In genomic region chr3L:4122185-4122767, dm6 we compare ENCODE assay signal across 5 fruit fly cellular contexts.
TF ChIP-seq lines count a peak whose summit lies in the region.

Gene Chd64 (minus strand): TSS chr3L:4122388.

- TF ChIP-seq CTCF in whole organism, embryonic (GFP tag; optimal IDR thresholded peaks at IDR 0.05; lab: Kevin White, UChicago): no peak

TF ChIP-seq in whole organism, adult, 20 proteins besides CTCF, POLR2A, EP300 and RAD21 (continues in another document):
- peak; percentile 53 for TF ChIP-seq CG7045 (GFP tag; optimal IDR thresholded peaks at IDR 0.05; lab: Kevin White, UChicago)
- TF ChIP-seq ovo (GFP tag; optimal IDR thresholded peaks at IDR 0.05; lab: Kevin White, UChicago): peak; percentile 55
- TF ChIP-seq pad (GFP tag; optimal IDR thresholded peaks at IDR 0.05; lab: Kevin White, UChicago): peak; percentile 59
- TF ChIP-seq CG12768 (GFP tag; optimal IDR thresholded peaks at IDR 0.05; lab: Kevin White, UChicago): peak; percentile 84
- TF ChIP-seq CG11617 (GFP tag; optimal IDR thresholded peaks at IDR 0.05; lab: Kevin White, UChicago): peak; percentile 25
- TF ChIP-seq Crg-1 (GFP tag; optimal IDR thresholded peaks at IDR 0.05; lab: Kevin White, UChicago): peak; percentile 75
- peak; percentile 80 for TF ChIP-seq bab1 (GFP tag; optimal IDR thresholded peaks at IDR 0.05; lab: Kevin White, UChicago)
- TF ChIP-seq Hr96 (GFP tag; optimal IDR thresholded peaks at IDR 0.05; lab: Kevin White, UChicago): peak; percentile 72
- peak; percentile 56 for TF ChIP-seq tj (GFP tag; optimal IDR thresholded peaks at IDR 0.05; lab: Kevin White, UChicago)
- no peak for TF ChIP-seq cnc (optimal IDR thresholded peaks at IDR 0.05; lab: Kevin White, UChicago)
- TF ChIP-seq toe (GFP tag; optimal IDR thresholded peaks at IDR 0.05; lab: Kevin White, UChicago): no peak
- peak; percentile 1 for TF ChIP-seq Clk (GFP tag; optimal IDR thresholded peaks at IDR 0.05; lab: Kevin White, UChicago)
- TF ChIP-seq kay (GFP tag; lab: Kevin White, UChicago; ENCODE audit: borderline replicate concordance): peak; percentile 96
- TF ChIP-seq CG7101 (tag; optimal IDR thresholded peaks at IDR 0.05; lab: Kevin White, UChicago): peak; percentile 83
- TF ChIP-seq CG33017 (tag; optimal IDR thresholded peaks at IDR 0.05; lab: Kevin White, UChicago): peak; percentile 78
- TF ChIP-seq CG1620 (GFP tag; optimal IDR thresholded peaks at IDR 0.05; lab: Kevin White, UChicago): peak; percentile 45
- peak; percentile 55 for TF ChIP-seq CG14711 (tag; optimal IDR thresholded peaks at IDR 0.05; lab: Kevin White, UChicago)
- TF ChIP-seq Mnt (GFP tag; optimal IDR thresholded peaks at IDR 0.05; lab: Kevin White, UChicago): peak; percentile 68

TF ChIP-seq in whole organism, embryonic, 481 proteins besides CTCF, POLR2A, EP300 and RAD21 (continues in another document):
- TF ChIP-seq lab (GFP tag; optimal IDR thresholded peaks at IDR 0.05; lab: Kevin White, UChicago): peak; percentile 84
- TF ChIP-seq CG1792 (GFP tag; optimal IDR thresholded peaks at IDR 0.05; lab: Kevin White, UChicago): peak; percentile 5
- TF ChIP-seq ssp (GFP tag; IDR thresholded peaks at IDR 0.05; lab: Robert Waterston, UW): no peak
- TF ChIP-seq CG4404 (GFP tag; IDR thresholded peaks at IDR 0.05; lab: Robert Waterston, UW): no peak
- TF ChIP-seq jigr1 (GFP tag; IDR thresholded peaks at IDR 0.05; lab: Robert Waterston, UW): no peak
- TF ChIP-seq CG5953 (GFP tag; IDR thresholded peaks at IDR 0.05; lab: Robert Waterston, UW): no peak
- TF ChIP-seq ash1 (GFP tag; optimal IDR thresholded peaks at IDR 0.05; lab: Kevin White, UChicago): peak; percentile 8
- peak; percentile 10 for TF ChIP-seq MESR4 (GFP tag; optimal IDR thresholded peaks at IDR 0.05; lab: Kevin White, UChicago)
- no peak for TF ChIP-seq CG31388 (GFP tag; optimal IDR thresholded peaks at IDR 0.05; lab: Kevin White, UChicago)
- TF ChIP-seq NC2α (GFP tag; optimal IDR thresholded peaks at IDR 0.05; lab: Kevin White, UChicago): no peak
- peak; percentile 24 for TF ChIP-seq Asciz (GFP tag; optimal IDR thresholded peaks at IDR 0.05; lab: Kevin White, UChicago)
- TF ChIP-seq Hr78 (GFP tag; optimal IDR thresholded peaks at IDR 0.05; lab: Kevin White, UChicago): peak in 1 of 2 experiments; percentile 64
- peak; percentile 33; the same call in 1 of the 2 replicates for TF ChIP-seq CG10959 (GFP tag; IDR thresholded peaks at IDR 0.05; lab: Robert Waterston, UW)
- no peak for TF ChIP-seq CG17361 (GFP tag; IDR thresholded peaks at IDR 0.05; lab: Robert Waterston, UW)
- TF ChIP-seq CG12769 (tag; optimal IDR thresholded peaks at IDR 0.05; lab: Kevin White, UChicago): peak; percentile 93
- TF ChIP-seq CG7372 (GFP tag; IDR thresholded peaks at IDR 0.05; lab: Robert Waterston, UW): no peak
- TF ChIP-seq CG18599 (GFP tag; optimal IDR thresholded peaks at IDR 0.05; lab: Kevin White, UChicago): peak; percentile 82
- TF ChIP-seq Jarid2 (GFP tag; optimal IDR thresholded peaks at IDR 0.05; lab: Kevin White, UChicago): peak; percentile 90
- no peak for TF ChIP-seq CkIIα-i1 (GFP tag; IDR thresholded peaks at IDR 0.05; lab: Robert Waterston, UW)

TF ChIP-seq in whole organism, prepupa, 60 proteins besides CTCF, POLR2A, EP300 and RAD21 (continues in another document):
- no peak for TF ChIP-seq CG8319 (GFP tag; optimal IDR thresholded peaks at IDR 0.05; lab: Kevin White, UChicago)
- TF ChIP-seq CG32006 (GFP tag; optimal IDR thresholded peaks at IDR 0.05; lab: Kevin White, UChicago): no peak
- peak; percentile 21 for TF ChIP-seq CG7368 (GFP tag; optimal IDR thresholded peaks at IDR 0.05; lab: Kevin White, UChicago)
- no peak for TF ChIP-seq net (GFP tag; optimal IDR thresholded peaks at IDR 0.05; lab: Kevin White, UChicago)
- TF ChIP-seq CG10631 (GFP tag; optimal IDR thresholded peaks at IDR 0.05; lab: Kevin White, UChicago): no peak
- no peak for TF ChIP-seq Gug (GFP tag; IDR thresholded peaks at IDR 0.05; lab: Robert Waterston, UW)
- TF ChIP-seq pdm3 (GFP tag; optimal IDR thresholded peaks at IDR 0.05; lab: Kevin White, UChicago): no peak
- TF ChIP-seq eg (GFP tag; IDR thresholded peaks at IDR 0.05; lab: Robert Waterston, UW): peak; percentile 64; the same call in 2 of the 3 replicates
- no peak for TF ChIP-seq CG10669 (GFP tag; optimal IDR thresholded peaks at IDR 0.05; lab: Kevin White, UChicago)
- TF ChIP-seq Sox15 (GFP tag; optimal IDR thresholded peaks at IDR 0.05; lab: Kevin White, UChicago): no peak
- no peak for TF ChIP-seq CG9139 (GFP tag; optimal IDR thresholded peaks at IDR 0.05; lab: Kevin White, UChicago)
- no peak for TF ChIP-seq Hr39 (GFP tag; optimal IDR thresholded peaks at IDR 0.05; lab: Kevin White, UChicago)
- no peak for TF ChIP-seq Blimp-1 (GFP tag; optimal IDR thresholded peaks at IDR 0.05; lab: Kevin White, UChicago)
- TF ChIP-seq CG31627 (GFP tag; optimal IDR thresholded peaks at IDR 0.05; lab: Kevin White, UChicago): no peak
- peak; percentile 76 for TF ChIP-seq CG6854 (GFP tag; optimal IDR thresholded peaks at IDR 0.05; lab: Kevin White, UChicago)
- TF ChIP-seq CG11902 (GFP tag; optimal IDR thresholded peaks at IDR 0.05; lab: Kevin White, UChicago): no peak
- TF ChIP-seq Ets96B (tag; optimal IDR thresholded peaks at IDR 0.05; lab: Kevin White, UChicago): no peak
- TF ChIP-seq Eip78C (GFP tag; lab: Kevin White, UChicago): peak; percentile 68
- TF ChIP-seq CG11762 (GFP tag; optimal IDR thresholded peaks at IDR 0.05; lab: Kevin White, UChicago; ENCODE audit: insufficient read depth): no peak
- TF ChIP-seq CG15336 (GFP tag; IDR thresholded peaks at IDR 0.05; lab: Robert Waterston, UW): no peak

TF ChIP-seq in whole organism, pupa, 21 proteins besides CTCF, POLR2A, EP300 and RAD21:
- no peak for TF ChIP-seq D1 (tag; optimal IDR thresholded peaks at IDR 0.05; lab: Kevin White, UChicago)
- TF ChIP-seq CG17806 (tag; optimal IDR thresholded peaks at IDR 0.05; lab: Kevin White, UChicago): no peak
- TF ChIP-seq gl (tag; optimal IDR thresholded peaks at IDR 0.05; lab: Kevin White, UChicago): no peak
- peak; percentile 60 for TF ChIP-seq Snoo (tag; optimal IDR thresholded peaks at IDR 0.05; lab: Kevin White, UChicago)
- TF ChIP-seq CG9948 (tag; optimal IDR thresholded peaks at IDR 0.05; lab: Kevin White, UChicago): no peak
- peak; percentile 37; the same call in 1 of the 2 replicates for TF ChIP-seq CG12605 (GFP tag; IDR thresholded peaks at IDR 0.05; lab: Robert Waterston, UW)
- TF ChIP-seq CG32121 (GFP tag; IDR thresholded peaks at IDR 0.05; lab: Robert Waterston, UW): peak; percentile 27; the same call in 1 of the 2 replicates
- peak; percentile 45 for TF ChIP-seq EcR (GFP tag; optimal IDR thresholded peaks at IDR 0.05; lab: Kevin White, UChicago)
- TF ChIP-seq CG8301 (tag; optimal IDR thresholded peaks at IDR 0.05; lab: Kevin White, UChicago): no peak
- no peak for TF ChIP-seq CG8159 (tag; optimal IDR thresholded peaks at IDR 0.05; lab: Kevin White, UChicago)
- no peak for TF ChIP-seq Pif1A (GFP tag; optimal IDR thresholded peaks at IDR 0.05; lab: Kevin White, UChicago)
- TF ChIP-seq CG34367 (tag; optimal IDR thresholded peaks at IDR 0.05; lab: Kevin White, UChicago): no peak
- no peak for TF ChIP-seq CG10348 (GFP tag; IDR thresholded peaks at IDR 0.05; lab: Robert Waterston, UW)
- no peak for TF ChIP-seq rn (GFP tag; IDR thresholded peaks at IDR 0.05; lab: Robert Waterston, UW)
- TF ChIP-seq Pif1B (GFP tag; optimal IDR thresholded peaks at IDR 0.05; lab: Kevin White, UChicago): no peak
- no peak for TF ChIP-seq CG13204 (GFP tag; optimal IDR thresholded peaks at IDR 0.05; lab: Kevin White, UChicago)
- peak; percentile 3 for TF ChIP-seq CG15710 (tag; optimal IDR thresholded peaks at IDR 0.05; lab: Kevin White, UChicago)
- TF ChIP-seq CG14655 (GFP tag; optimal IDR thresholded peaks at IDR 0.05; lab: Kevin White, UChicago): no peak
- peak; percentile 53; the same call in 1 of the 3 replicates for TF ChIP-seq CG4496 (GFP tag; IDR thresholded peaks at IDR 0.05; lab: Robert Waterston, UW)
- TF ChIP-seq Ets98B (GFP tag; IDR thresholded peaks at IDR 0.05; lab: Robert Waterston, UW): peak; percentile 45; the same call in 1 of the 2 replicates
- TF ChIP-seq fd96Ca (GFP tag; IDR thresholded peaks at IDR 0.05; lab: Robert Waterston, UW): peak; percentile 64; the same call in 1 of the 3 replicates

TF ChIP-seq in whole organism, wandering third instar larva, 38 proteins besides CTCF, POLR2A, EP300 and RAD21 (continues in another document):
- TF ChIP-seq Hr78 (GFP tag; optimal IDR thresholded peaks at IDR 0.05; lab: Kevin White, UChicago) (no peak), psq (GFP tag; optimal IDR thresholded peaks at IDR 0.05; lab: Kevin White, UChicago) (peak; percentile 54), fru (GFP tag; optimal IDR thresholded peaks at IDR 0.05; lab: Kevin White, UChicago) (peak; percentile 78), jim (GFP tag; optimal IDR thresholded peaks at IDR 0.05; lab: Kevin White, UChicago) (no peak), brk (GFP tag; optimal IDR thresholded peaks at IDR 0.05; lab: Kevin White, UChicago) (peak; percentile 69), Rel (GFP tag; optimal IDR thresholded peaks at IDR 0.05; lab: Kevin White, UChicago) (peak; percentile 84), Rel (tag; optimal IDR thresholded peaks at IDR 0.05; lab: Kevin White, UChicago) (peak; percentile 71), GATAd (GFP tag; optimal IDR thresholded peaks at IDR 0.05; lab: Kevin White, UChicago) (no peak), h (GFP tag; optimal IDR thresholded peaks at IDR 0.05; lab: Kevin White, UChicago) (peak; percentile 78), Dfd (GFP tag; optimal IDR thresholded peaks at IDR 0.05; lab: Kevin White, UChicago) (no peak), woc (GFP tag; optimal IDR thresholded peaks at IDR 0.05; lab: Kevin White, UChicago) (peak; percentile 58), Vsx2 (GFP tag; optimal IDR thresholded peaks at IDR 0.05; lab: Kevin White, UChicago; ENCODE audit: partially characterized antibody) (peak; percentile 79), CG32264 (GFP tag; optimal IDR thresholded peaks at IDR 0.05; lab: Kevin White, UChicago) (peak; percentile 36), sage (GFP tag; optimal IDR thresholded peaks at IDR 0.05; lab: Kevin White, UChicago) (peak; percentile 73), Hnf4 (GFP tag; optimal IDR thresholded peaks at IDR 0.05; lab: Kevin White, UChicago) (no peak), usp (GFP tag; optimal IDR thresholded peaks at IDR 0.05; lab: Kevin White, UChicago) (no peak), Hr83 (GFP tag; optimal IDR thresholded peaks at IDR 0.05; lab: Kevin White, UChicago; ENCODE audit: poor library complexity, severe bottlenecking) (peak; percentile 89), N (GFP tag; optimal IDR thresholded peaks at IDR 0.05; lab: Kevin White, UChicago) (no peak), dsf (GFP tag; optimal IDR thresholded peaks at IDR 0.05; lab: Kevin White, UChicago; ENCODE audit: borderline replicate concordance) (no peak), Mio (GFP tag; optimal IDR thresholded peaks at IDR 0.05; lab: Kevin White, UChicago) (no peak), Myc (optimal IDR thresholded peaks at IDR 0.05; lab: Kevin White, UChicago) (no peak), Jra (GFP tag; optimal IDR thresholded peaks at IDR 0.05; lab: Kevin White, UChicago) (peak; percentile 67), Sp1 (GFP tag; optimal IDR thresholded peaks at IDR 0.05; lab: Kevin White, UChicago) (peak; percentile 72), CG9705 (GFP tag; optimal IDR thresholded peaks at IDR 0.05; lab: Kevin White, UChicago) (no peak)
